Fruit fly (Drosophila melanogaster): ENCODE results near the gene BigH1.

Gene BigH1

dm6 chr3R:14650367-14650766, 12.9 kb upstream of the BigH1 start:
- TF ChIP-seq Stat92E (GFP tag; optimal IDR thresholded peaks at IDR 0.05) (peak in 1 of 3 experiments; percentile 61), sens (GFP tag) (no peak), CG2199 (GFP tag; IDR thresholded peaks at IDR 0.05) (peak; percentile 30; the same call in 1 of the 3 replicates), sd (tag; optimal IDR thresholded peaks at IDR 0.05) (peak; percentile 69), cg (GFP tag; optimal IDR thresholded peaks at IDR 0.05) (peak; percentile 33), crol (GFP tag; IDR thresholded peaks at IDR 0.05) (peak; percentile 27; the same call in 1 of the 2 replicates), CG33213 (GFP tag; optimal IDR thresholded peaks at IDR 0.05) (no peak)

dm6 chr3R:14651076-14651662, 12.1 kb upstream of the BigH1 start:
- TF ChIP-seq kah (GFP tag; optimal IDR thresholded peaks at IDR 0.05) (no peak), nom (GFP tag; optimal IDR thresholded peaks at IDR 0.05) (peak; percentile 75), chinmo (GFP tag; IDR thresholded peaks at IDR 0.05; ENCODE audit: partially characterized antibody) (0 out of 4 replicates have a peak, but pooled peaks have one; percentile 45), CG7839 (tag; optimal IDR thresholded peaks at IDR 0.05) (no peak), CG12155 (GFP tag; optimal IDR thresholded peaks at IDR 0.05) (no peak), psq (GFP tag; optimal IDR thresholded peaks at IDR 0.05) (peak; percentile 12), CG9797 (GFP tag; optimal IDR thresholded peaks at IDR 0.05) (no peak), CG6765 (GFP tag; optimal IDR thresholded peaks at IDR 0.05) (no peak), CG4404 (GFP tag; IDR thresholded peaks at IDR 0.05) (no peak), Gug (GFP tag; IDR thresholded peaks at IDR 0.05) (no peak), CG4328 (GFP tag; optimal IDR thresholded peaks at IDR 0.05) (no peak), CG17385 (GFP tag; optimal IDR thresholded peaks at IDR 0.05) (peak; percentile 54), tll (GFP tag; optimal IDR thresholded peaks at IDR 0.05) (peak in 1 of 2 experiments; percentile 9), Dip2 (GFP tag; IDR thresholded peaks at IDR 0.05) (no peak), mld (GFP tag; IDR thresholded peaks at IDR 0.05; ENCODE audit: partially characterized antibody) (0 out of 3 replicates have a peak, but pooled peaks have one; percentile 8), Xrp1 (GFP tag; IDR thresholded peaks at IDR 0.05) (no peak), CG10267 (tag; optimal IDR thresholded peaks at IDR 0.05) (no peak)

dm6 chr3R:14652301-14652880, 10.9 kb upstream of the BigH1 start:
- TF ChIP-seq insv (GFP tag; optimal IDR thresholded peaks at IDR 0.05) (peak in 1 of 2 experiments; percentile 7), CG32532 (GFP tag; IDR thresholded peaks at IDR 0.05) (0 out of 2 replicates have a peak, but pooled peaks have one; percentile 14), ara (GFP tag; IDR thresholded peaks at IDR 0.05) (0 out of 2 replicates have a peak, but pooled peaks have one; percentile 38), pros (GFP tag; optimal IDR thresholded peaks at IDR 0.05) (peak; percentile 63), bbx (GFP tag; IDR thresholded peaks at IDR 0.05; ENCODE audit: partially characterized antibody) (0 out of 2 replicates have a peak, but pooled peaks have one; percentile 24), Atf6 (GFP tag; IDR thresholded peaks at IDR 0.05) (peak; percentile 50; the same call in 1 of the 2 replicates), NK7.1 (GFP tag; optimal IDR thresholded peaks at IDR 0.05) (no peak), CG8290 (GFP tag; optimal IDR thresholded peaks at IDR 0.05) (no peak), CG8290 (tag; optimal IDR thresholded peaks at IDR 0.05) (peak in 1 of 2 experiments; percentile 7), kni (GFP tag; optimal IDR thresholded peaks at IDR 0.05) (peak; percentile 75), twi (tag; optimal IDR thresholded peaks at IDR 0.05) (peak; percentile 34), Bteb2 (GFP tag; optimal IDR thresholded peaks at IDR 0.05) (no peak), CG9932 (GFP tag; IDR thresholded peaks at IDR 0.05) (0 out of 2 replicates have a peak, but pooled peaks have one; percentile 29), bigmax (GFP tag; optimal IDR thresholded peaks at IDR 0.05) (peak; percentile 0), CG2199 (GFP tag; IDR thresholded peaks at IDR 0.05) (peak; percentile 100), CG2889 (GFP tag; IDR thresholded peaks at IDR 0.05) (no peak), CG7745 (tag; optimal IDR thresholded peaks at IDR 0.05) (no peak), stc (GFP tag; IDR thresholded peaks at IDR 0.05) (0 out of 2 replicates have a peak, but pooled peaks have one; percentile 9), CG6689 (GFP tag; IDR thresholded peaks at IDR 0.05) (no peak), CG12769 (tag; optimal IDR thresholded peaks at IDR 0.05) (peak; percentile 9), D (optimal IDR thresholded peaks at IDR 0.05) (peak; percentile 85), D (GFP tag; optimal IDR thresholded peaks at IDR 0.05) (no peak), zen (tag; optimal IDR thresholded peaks at IDR 0.05) (peak; percentile 54), CG5953 (GFP tag; IDR thresholded peaks at IDR 0.05) (no peak)

Measured in whole organism, embryonic.